Fruit fly (Drosophila melanogaster): Measurements from ENCODE around the gene Dlc90F.

Dlc90F gene

DNA sequence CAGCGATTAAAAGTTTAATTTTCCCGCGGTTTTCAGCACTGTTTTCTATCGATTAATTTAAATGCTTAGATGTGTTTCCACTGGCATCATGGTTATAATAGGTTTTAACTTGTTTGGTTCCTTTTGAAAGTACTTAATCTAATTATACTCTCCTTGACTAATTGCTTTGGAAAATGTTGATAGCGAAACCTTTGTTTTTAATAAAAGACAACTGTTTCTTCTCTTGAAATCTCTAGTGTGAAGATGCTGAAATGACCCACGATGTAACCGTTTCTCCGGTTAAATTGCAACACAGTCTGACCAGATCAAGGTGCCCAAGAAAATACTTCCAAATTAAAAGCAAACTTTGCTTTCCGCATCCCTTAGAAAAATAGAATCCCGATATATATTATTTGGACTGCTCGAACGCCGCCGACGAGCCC is at the start of gene Dlc90F:
Dlc90F (plus strand) TSS at position 330 of the 422 bp plus-strand sequence.
- no peak for TF ChIP-seq CG17801 (GFP tag; optimal IDR thresholded peaks at IDR 0.05; ENCODE audit: partially characterized antibody)

DNA sequence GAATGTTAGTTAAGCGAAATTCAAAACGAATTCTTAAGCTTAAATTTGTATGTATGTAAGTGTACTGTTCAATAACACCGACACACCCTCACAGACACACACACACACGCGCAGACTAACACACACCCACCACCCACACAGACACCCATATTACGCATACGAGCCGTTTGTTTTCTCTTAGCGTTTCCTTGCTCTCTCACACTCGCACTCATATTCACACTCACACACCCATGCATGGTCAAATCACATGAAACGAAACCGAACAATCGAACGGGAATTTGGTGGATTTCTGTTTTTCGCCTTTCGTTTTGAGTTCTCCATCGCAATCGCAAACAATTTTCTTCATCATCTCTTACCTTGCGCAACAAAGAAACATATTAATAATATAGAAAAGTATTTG is 49.8 kb upstream of the Dlc90F start:
- no peak for TF ChIP-seq CG17801 (GFP tag; optimal IDR thresholded peaks at IDR 0.05; ENCODE audit: partially characterized antibody)

DNA sequence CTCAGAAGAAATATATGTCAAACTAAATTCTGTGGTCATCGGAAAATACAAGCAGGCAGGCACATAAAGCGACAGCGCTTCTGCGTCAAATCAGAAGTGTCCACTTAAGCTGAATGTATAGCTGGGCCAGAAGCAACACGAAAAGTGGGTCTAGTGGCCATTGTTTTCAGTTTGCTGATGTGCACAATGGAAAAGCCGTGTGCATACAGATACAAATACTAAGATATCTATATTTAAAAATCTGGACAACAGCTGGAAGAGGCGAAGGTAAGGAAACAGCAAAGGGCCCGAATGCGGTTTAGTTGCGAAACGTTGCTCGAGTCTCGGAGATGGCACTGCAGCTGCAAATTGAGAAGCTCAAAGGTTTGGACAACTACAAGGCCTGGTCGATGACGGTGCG is 48.2 kb upstream of the Dlc90F start, which contains the start of gene CG18598:
CG18598 (plus strand) TSS at position 301 of the 400 bp plus-strand sequence.
- TF ChIP-seq CG17801 (GFP tag; optimal IDR thresholded peaks at IDR 0.05; ENCODE audit: partially characterized antibody): no peak

DNA sequence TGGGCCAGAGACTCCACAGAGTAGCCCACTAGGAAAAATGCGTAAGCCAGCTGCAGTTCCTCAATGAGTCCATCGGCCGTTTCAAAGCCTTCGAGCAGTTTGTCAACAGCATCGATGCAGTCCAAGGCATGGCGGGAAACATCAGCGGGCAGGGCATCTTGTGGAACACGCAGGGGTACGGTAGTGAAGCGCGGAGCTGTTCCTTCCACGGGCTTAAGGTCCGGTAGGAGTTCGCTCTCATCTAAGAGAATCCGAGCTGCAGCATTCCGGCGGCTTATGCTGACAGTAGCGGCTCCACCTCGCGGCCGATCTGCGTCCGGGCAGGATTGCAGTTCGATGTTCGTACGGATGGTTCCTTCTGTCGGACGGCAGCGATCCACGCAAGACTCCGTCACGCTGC is 47.2 kb upstream of the Dlc90F start:
- TF ChIP-seq CG17801 (GFP tag; optimal IDR thresholded peaks at IDR 0.05; ENCODE audit: partially characterized antibody): no peak

DNA sequence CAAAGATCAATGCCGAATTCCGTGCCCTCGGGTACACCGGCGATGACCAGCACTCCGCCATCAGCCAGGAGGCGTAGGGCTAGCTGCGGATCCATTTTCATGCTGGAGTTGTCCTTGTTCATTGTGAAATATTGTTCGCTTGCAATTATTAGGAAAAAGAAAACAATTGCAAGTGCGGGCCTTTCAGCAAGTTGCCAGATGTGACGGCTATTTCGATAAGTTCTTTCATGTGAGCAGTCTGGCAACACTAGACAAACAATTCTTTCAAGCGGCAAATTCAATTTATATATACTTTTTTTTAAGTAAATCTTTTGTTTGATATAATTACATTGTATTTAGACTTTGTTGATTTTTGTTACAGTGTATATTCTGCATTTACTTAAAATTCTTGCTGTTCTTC is 46.5 kb upstream of the Dlc90F start, which contains the start of gene CG12320:
CG12320 (minus strand) TSS at position 157 of the 400 bp plus-strand sequence.
- no peak for TF ChIP-seq CG17801 (GFP tag; optimal IDR thresholded peaks at IDR 0.05; ENCODE audit: partially characterized antibody)

DNA sequence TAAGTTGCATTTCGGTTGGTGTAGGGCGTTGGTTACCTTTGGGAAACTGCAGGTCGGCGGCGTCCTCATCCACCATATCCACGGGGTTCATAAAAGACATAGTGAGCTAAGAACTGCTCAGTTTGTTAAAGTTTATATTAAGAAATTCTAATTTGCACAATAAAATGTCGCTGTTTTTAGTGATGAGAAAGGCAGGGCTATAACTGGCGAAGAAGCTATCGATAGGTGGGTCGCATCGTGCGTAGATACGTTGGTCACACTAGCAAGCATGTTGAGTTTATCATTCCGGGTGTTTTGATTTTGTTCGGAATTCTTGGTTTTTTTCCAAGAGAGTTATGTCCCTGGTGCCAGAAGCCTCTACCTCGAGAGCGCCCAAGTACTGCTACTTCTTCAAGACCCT is 43.7 kb upstream of the Dlc90F start, which contains the start of the genes Ada2a, Polr2D, Tgs1 and moi:
Ada2a (minus strand) TSS at position 207 of the 400 bp plus-strand sequence.
Polr2D (minus strand) TSS at position 207 of the 400 bp plus-strand sequence.
Tgs1 (plus strand) TSS at position 250 of the 400 bp plus-strand sequence.
moi (plus strand) TSS at position 250 of the 400 bp plus-strand sequence.
- TF ChIP-seq CG17801 (GFP tag; optimal IDR thresholded peaks at IDR 0.05; ENCODE audit: partially characterized antibody): peak; percentile 23

DNA sequence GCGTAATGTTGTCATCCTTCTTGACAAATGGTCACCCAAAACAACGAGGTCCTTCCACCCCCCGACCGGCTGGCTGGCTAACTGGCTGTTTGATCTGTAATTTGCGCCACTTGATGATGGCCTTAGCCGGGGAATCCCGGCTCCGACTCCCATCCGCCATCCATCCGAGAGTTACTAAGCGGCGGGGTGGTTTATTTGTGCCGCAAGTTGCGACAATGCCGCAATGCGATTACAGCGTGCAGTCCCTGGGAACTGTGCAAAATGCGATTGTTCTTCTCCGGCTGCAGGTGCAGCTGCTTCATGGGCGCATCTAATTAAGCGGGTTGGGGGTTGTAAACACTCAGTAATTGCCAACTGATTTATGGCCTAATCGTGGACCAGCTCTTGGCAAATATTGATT is 39.0 kb upstream of the Dlc90F start:
- no peak for TF ChIP-seq CG17801 (GFP tag; optimal IDR thresholded peaks at IDR 0.05; ENCODE audit: partially characterized antibody)

DNA sequence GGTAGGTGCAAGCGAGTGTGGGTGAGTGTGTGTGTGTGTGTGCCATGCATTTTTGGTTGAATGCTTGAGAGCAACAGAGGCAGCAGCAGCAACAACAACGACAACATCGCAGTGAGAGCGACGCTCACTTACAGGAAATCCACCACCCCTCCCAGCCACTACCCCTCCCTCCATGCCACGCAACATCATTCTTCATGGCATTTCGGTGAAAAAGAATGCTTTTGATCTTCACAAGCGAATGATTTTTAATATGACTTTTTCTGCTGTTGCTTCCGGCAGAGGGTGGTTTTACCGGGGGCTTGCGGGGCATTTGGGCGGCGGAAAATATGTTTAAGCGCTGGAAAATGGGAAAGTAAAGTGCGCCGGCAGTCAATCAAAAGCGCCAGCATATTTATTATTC is 37.4 kb upstream of the Dlc90F start:
- no peak for TF ChIP-seq CG17801 (GFP tag; optimal IDR thresholded peaks at IDR 0.05; ENCODE audit: partially characterized antibody)

DNA sequence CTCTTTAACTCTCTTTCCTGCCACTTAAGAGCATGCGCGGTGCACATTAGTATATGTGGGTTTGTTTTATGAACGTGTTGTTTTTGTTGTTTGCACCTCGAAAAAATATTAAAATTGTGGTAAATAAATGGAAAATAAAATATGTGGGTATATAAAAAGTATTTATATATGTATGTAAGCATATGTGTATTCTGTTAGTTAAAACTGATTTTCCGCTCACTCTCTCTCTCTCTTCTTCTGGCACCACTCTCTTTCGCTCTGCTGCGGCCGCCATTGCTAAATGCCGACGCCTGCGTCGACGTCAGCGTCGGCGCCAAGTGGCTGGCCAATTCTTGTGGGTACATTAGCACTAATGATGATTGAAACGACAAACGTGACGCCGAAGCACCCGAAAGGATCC is 33.8 kb upstream of the Dlc90F start:
- TF ChIP-seq CG17801 (GFP tag; optimal IDR thresholded peaks at IDR 0.05; ENCODE audit: partially characterized antibody): no peak

DNA sequence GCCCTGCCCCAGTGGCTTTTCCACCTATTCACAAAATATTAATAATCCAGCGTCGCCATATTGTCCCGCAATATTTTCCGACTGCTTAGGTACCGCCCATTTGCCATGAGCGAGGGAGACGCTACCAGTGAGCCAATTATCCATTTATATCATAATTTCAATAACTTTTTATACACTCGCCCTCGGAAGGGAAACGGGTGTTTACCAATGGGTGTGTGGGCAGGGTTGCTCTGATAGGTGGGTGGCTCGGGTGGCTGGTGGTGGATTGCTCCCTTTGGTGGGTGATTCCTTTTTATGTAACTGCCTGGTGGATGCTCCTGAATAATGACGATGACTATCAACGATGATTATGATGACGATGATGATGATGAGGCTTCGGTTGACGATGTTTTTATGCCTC is 32.4 kb upstream of the Dlc90F start:
- TF ChIP-seq CG17801 (GFP tag; optimal IDR thresholded peaks at IDR 0.05; ENCODE audit: partially characterized antibody): no peak

DNA sequence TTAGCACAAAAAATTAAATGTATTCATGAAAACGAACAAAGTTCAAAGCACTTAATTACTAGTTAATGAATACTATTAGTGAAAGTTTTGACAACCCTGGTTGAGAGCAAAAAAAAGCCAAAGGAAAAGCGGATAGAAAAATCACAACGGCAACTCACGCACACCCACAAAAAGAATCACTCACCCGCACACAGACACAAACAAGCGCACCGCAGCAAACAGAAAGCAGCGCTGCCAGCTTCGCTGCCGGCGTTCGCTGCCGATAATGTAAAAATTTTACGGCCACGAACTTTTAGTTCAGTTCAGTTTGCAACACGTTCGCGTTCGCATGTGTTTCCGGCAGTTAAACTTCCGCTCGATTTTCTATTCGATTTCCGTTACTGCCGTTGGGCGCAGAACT is 31.5 kb upstream of the Dlc90F start, which contains the start of gene CG18599:
CG18599 (plus strand) TSS at position 301 of the 400 bp plus-strand sequence.
- TF ChIP-seq CG17801 (GFP tag; optimal IDR thresholded peaks at IDR 0.05; ENCODE audit: partially characterized antibody): no peak

DNA sequence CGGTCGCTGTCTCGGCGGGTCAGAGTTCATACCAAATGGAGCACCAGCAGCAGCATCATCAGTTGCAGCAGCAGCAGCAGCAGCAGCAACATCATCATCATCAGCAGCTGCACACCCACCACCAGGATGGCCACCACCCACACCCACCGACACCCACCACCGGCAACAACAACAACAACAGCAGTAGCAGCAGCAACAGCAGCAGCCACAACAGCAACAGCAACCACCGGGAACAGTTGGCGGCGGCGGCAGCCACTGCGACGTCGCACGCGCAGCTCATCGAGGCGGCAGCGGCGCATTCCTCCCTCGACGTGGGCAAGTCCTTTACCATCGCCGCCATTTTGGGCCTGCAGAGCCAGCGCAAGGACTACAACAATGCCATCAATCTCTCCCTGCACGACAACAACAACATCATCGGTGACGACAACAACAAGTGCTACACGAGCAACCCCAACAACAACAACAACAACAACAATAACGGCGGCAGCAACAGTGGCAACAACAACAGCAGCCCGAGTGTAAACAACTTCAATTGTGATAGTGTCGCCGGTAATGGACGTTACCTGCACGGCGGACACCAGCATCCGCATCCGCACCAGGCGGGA is 29.2 kb upstream of the Dlc90F start:
- TF ChIP-seq CG17801 (GFP tag; optimal IDR thresholded peaks at IDR 0.05; ENCODE audit: partially characterized antibody): no peak

DNA sequence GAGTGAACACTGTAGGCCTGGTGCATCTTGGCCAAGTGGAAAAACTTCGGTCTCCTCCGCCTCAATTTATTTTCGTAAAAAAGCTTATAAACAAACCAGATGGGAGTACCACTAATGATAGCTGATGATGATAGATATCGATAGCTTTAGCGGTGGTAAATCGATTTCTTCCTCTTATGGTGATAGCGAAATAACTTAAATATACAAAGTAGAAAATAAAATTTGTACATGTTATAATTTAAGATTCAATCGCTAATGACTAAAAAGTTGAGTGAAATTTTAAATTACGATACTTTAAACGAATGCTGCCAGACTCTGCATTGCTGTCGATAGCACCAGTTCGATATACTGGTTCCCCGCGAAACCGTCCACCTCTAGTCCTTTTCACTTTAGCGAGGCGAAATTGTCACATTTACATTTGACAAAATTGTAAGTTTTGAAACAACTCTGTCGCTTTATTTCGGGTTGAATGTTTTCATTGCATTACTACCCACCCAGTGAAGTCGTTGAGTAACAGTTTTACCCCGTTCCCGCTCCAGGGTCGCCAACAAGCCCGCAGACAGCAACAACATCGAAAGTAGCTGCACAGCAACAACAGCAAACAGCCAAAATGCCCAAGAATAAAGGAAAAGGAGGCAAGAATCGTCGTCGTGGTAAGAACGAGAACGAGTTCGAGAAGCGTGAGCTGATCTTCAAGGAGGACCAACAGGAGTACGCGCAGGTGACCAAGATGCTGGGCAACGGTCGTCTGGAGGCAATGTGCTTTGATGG is 24.5 kb upstream of the Dlc90F start, which contains the start of the genes Vps39 and eIF1A:
Vps39 (minus strand) TSS at position 119 of the 771 bp plus-strand sequence.
eIF1A (plus strand) TSS at position 338 of the 771 bp plus-strand sequence.
- TF ChIP-seq CG17801 (GFP tag; optimal IDR thresholded peaks at IDR 0.05; ENCODE audit: partially characterized antibody): peak; percentile 40

DNA sequence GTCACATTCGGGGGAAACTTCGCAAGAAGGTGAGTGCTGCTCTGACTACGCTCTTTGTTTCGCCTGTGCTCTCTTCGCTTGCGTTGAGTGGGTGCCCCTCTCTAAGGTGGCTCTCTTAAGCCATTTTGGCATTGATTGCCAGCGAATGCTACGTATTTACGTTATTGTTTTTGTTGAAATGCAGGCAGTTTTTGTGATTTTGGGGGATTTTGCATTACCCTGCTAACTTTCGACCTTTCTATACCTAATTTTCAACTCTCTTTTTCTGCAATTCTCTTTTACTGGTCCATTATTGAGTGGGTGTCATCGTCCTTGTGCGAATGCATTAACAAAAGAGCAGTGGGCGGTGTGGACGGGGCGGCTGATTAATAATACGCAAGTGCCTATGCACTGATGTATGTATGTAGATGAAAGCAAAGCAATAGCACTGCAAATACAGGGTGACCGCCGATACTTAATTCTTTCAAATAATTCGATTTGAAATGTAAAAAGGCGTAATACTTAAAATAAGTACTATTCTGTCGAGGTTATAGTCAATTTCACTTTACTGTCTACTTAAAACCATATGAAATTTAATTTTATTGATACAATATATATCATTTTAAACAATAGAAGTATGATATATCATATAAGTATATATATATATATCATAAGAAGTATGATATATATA is 23.8 kb upstream of the Dlc90F start:
- no peak for TF ChIP-seq CG17801 (GFP tag; optimal IDR thresholded peaks at IDR 0.05; ENCODE audit: partially characterized antibody)

DNA sequence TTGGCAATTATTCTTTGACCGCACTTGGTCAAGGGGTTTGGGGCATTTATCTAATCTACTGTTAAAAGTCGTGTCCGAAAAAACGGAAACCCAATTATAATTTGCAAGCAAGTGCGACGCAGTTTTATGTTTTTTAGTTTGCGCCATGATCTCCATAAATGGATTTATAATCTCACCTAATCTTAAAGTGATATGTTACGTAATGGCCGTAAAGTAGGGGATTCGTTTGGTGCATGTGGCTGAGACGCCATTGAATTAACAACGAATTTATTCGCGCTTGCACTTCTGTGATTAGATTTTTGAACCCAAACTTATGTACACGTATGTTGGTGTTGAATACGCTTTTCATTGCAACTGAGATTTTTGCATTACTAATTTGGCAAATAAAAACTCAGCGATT is 22.3 kb upstream of the Dlc90F start:
- TF ChIP-seq CG17801 (GFP tag; optimal IDR thresholded peaks at IDR 0.05; ENCODE audit: partially characterized antibody): no peak
